Fruit fly (Drosophila melanogaster): ENCODE data around the gene CG42232.

The CG42232 gene

DNA sequence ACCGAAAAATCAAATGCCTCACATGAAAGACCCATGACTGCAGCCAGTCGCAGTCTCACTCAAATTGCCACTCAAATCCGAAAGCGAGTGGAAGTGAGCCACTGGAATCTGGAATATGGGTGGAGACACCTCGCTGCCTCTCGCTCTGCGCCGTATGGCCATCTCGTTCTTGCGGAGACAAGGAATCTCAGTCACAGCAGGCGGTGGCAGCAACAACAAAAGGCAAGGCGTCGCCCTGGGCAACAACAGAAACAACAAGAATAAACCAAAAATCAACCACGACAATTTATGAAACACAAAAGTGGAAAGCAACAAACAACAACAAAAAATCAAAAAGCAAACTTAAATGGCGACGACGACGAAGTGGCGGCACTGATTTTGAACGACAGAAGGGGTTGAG is 46.1 kb downstream of the CG42232 start:
- TF ChIP-seq CG11294 (GFP tag; IDR thresholded peaks at IDR 0.05) (no peak), net (GFP tag; optimal IDR thresholded peaks at IDR 0.05) (no peak), Ets21C (GFP tag; optimal IDR thresholded peaks at IDR 0.05) (no peak), CG7368 (GFP tag; optimal IDR thresholded peaks at IDR 0.05) (peak; percentile 5), OdsH (GFP tag; optimal IDR thresholded peaks at IDR 0.05) (no peak), CG11762 (GFP tag; optimal IDR thresholded peaks at IDR 0.05; ENCODE audit: insufficient read depth) (no peak), Hr39 (GFP tag; optimal IDR thresholded peaks at IDR 0.05) (no peak), pdm3 (GFP tag; optimal IDR thresholded peaks at IDR 0.05) (no peak), acj6 (GFP tag; optimal IDR thresholded peaks at IDR 0.05) (no peak), spab (GFP tag; optimal IDR thresholded peaks at IDR 0.05) (no peak), CG11902 (GFP tag; optimal IDR thresholded peaks at IDR 0.05) (no peak), CG15336 (GFP tag; IDR thresholded peaks at IDR 0.05) (no peak), CG10631 (GFP tag; optimal IDR thresholded peaks at IDR 0.05) (no peak), CG6163 (GFP tag; IDR thresholded peaks at IDR 0.05) (peak; percentile 64; the same call in 2 of the 3 replicates), CG31627 (GFP tag; optimal IDR thresholded peaks at IDR 0.05) (no peak), CG6854 (GFP tag; optimal IDR thresholded peaks at IDR 0.05) (peak; percentile 24), ss (GFP tag; optimal IDR thresholded peaks at IDR 0.05) (peak; percentile 75 to 82), CG1621 (tag; optimal IDR thresholded peaks at IDR 0.05) (peak; percentile 19), CG4318 (GFP tag; optimal IDR thresholded peaks at IDR 0.05) (no peak), CG10669 (GFP tag; optimal IDR thresholded peaks at IDR 0.05) (peak; percentile 21), fkh (GFP tag; optimal IDR thresholded peaks at IDR 0.05) (no peak), CG6808 (GFP tag; optimal IDR thresholded peaks at IDR 0.05) (peak; percentile 39), Gug (GFP tag; IDR thresholded peaks at IDR 0.05) (no peak), eg (GFP tag; IDR thresholded peaks at IDR 0.05) (0 out of 3 replicates have a peak, but pooled peaks have one; percentile 34), CG3032 (tag; optimal IDR thresholded peaks at IDR 0.05) (peak; percentile 18), Hr4 (GFP tag; optimal IDR thresholded peaks at IDR 0.05) (no peak), Blimp-1 (GFP tag; optimal IDR thresholded peaks at IDR 0.05) (no peak), esn (GFP tag; optimal IDR thresholded peaks at IDR 0.05) (no peak), achi (GFP tag; optimal IDR thresholded peaks at IDR 0.05) (peak; percentile 6), Eip78C (GFP tag) (no peak)

DNA sequence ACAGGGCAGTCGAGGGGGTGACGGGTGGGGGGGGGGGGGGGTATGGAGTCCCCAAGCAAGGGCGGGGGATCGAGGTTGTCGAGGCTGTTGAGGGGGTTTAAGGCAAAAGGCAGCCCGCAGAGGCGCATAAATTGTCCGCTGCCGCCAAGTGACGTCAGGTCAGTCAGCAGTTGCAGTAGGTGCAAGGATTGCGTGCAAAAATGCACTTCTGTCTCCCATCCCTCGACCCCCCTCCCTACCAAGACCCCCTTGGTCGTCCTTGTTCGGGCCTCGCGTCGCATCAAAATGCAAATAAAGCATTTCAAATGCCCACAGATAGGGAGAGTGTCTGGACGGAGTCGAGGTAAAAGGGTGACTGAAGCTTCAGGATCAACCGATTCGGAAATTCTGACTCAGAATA is 53.0 kb downstream of the CG42232 start:
- TF ChIP-seq Eip93F (GFP tag; optimal IDR thresholded peaks at IDR 0.05) (no peak), ss (GFP tag; optimal IDR thresholded peaks at IDR 0.05) (peak; percentile 10 to 100), CG6276 (GFP tag; optimal IDR thresholded peaks at IDR 0.05) (no peak), fkh (GFP tag; optimal IDR thresholded peaks at IDR 0.05) (no peak), vri (GFP tag; optimal IDR thresholded peaks at IDR 0.05) (no peak), CG6792 (GFP tag; optimal IDR thresholded peaks at IDR 0.05) (no peak), dsx (GFP tag; optimal IDR thresholded peaks at IDR 0.05; ENCODE audit: poor library complexity, severe bottlenecking) (no peak), CG6854 (GFP tag; optimal IDR thresholded peaks at IDR 0.05) (no peak)

DNA sequence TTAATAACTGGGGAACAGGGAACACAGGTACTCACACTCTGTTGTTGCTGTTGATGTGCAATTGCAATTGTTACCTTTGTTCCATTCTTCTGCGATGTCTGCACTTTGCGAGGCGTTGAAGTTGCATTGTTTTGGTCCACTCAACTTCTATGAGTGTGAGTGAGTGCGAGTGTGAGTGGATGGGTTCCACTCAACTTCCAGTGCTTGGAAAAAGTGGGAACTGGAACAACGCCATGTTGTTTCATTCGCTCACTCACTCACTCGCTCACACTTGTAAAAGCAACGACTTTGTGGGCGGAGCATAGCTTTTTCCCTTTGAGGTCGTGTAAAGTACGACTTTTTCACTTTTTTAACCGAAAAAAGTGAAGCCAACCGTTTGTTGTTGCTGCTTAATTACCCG is 55.7 kb downstream of the CG42232 start:
- TF ChIP-seq Smox (GFP tag; optimal IDR thresholded peaks at IDR 0.05) (no peak), Ets21C (GFP tag; optimal IDR thresholded peaks at IDR 0.05) (no peak), CG4318 (GFP tag; optimal IDR thresholded peaks at IDR 0.05) (no peak), CG3032 (tag; optimal IDR thresholded peaks at IDR 0.05) (no peak), fkh (GFP tag; optimal IDR thresholded peaks at IDR 0.05) (no peak), spab (GFP tag; optimal IDR thresholded peaks at IDR 0.05) (no peak), Eip75B (GFP tag; optimal IDR thresholded peaks at IDR 0.05) (no peak), CG6854 (GFP tag; optimal IDR thresholded peaks at IDR 0.05) (no peak), acj6 (GFP tag; optimal IDR thresholded peaks at IDR 0.05) (no peak), CG15336 (GFP tag; IDR thresholded peaks at IDR 0.05) (no peak), CG7368 (GFP tag; optimal IDR thresholded peaks at IDR 0.05) (no peak), Blimp-1 (GFP tag; optimal IDR thresholded peaks at IDR 0.05) (no peak), CG31627 (GFP tag; optimal IDR thresholded peaks at IDR 0.05) (no peak), CG8632 (GFP tag; optimal IDR thresholded peaks at IDR 0.05) (no peak)

All from whole organism, prepupa.